Worm (Caenorhabditis elegans) whole organism, L2 larva: ENCODE measurements around the gene yap-1.
A peak's percentile ranks its signal among the peaks of the same experiment; 100 is the strongest.

ENCODE experiments used
- C34F6.9 ChIP-seq: fragments of 150-350 bp; optimal IDR thresholded peaks from 2 replicates; lab custom pipeline; 2014; ENCODE audit warnings: missing biosample characterization, missing genetic modification characterization
- F13H6.1 ChIP-seq: sonication (generic microtip); optimal IDR thresholded peaks from 2 replicates; lab custom pipeline; 2016; ENCODE audit warnings: missing genetic modification characterization, missing compliant biosample characterization
- R02D3.7 ChIP-seq: fragments of 150-350 bp; optimal IDR thresholded peaks from 2 replicates; lab custom pipeline; 2014; ENCODE audit warnings: missing biosample characterization, missing genetic modification characterization
- Y55F3AM.14 ChIP-seq: fragments of 200-800 bp; sonication (Bioruptor generic); optimal IDR thresholded peaks from 2 replicates; lab custom pipeline; 2018; ENCODE audit warnings: mild to moderate bottlenecking, missing genetic modification characterization, missing compliant biosample characterization
- ZK546.5 ChIP-seq: sonication (generic microtip); optimal IDR thresholded peaks from 2 replicates; lab custom pipeline; 2017; ENCODE audit warnings: missing biosample characterization, missing genetic modification characterization
- alr-1 ChIP-seq: fragments of 150-350 bp; optimal IDR thresholded peaks from 2 replicates; lab custom pipeline; 2014; ENCODE audit warnings: missing biosample characterization, missing genetic modification characterization
- aly-2 ChIP-seq: fragments of 150-350 bp; optimal IDR thresholded peaks from 2 replicates; lab custom pipeline; 2014; ENCODE audit warnings: missing biosample characterization, missing genetic modification characterization
- ama-1 ChIP-seq: fragments of 150-350 bp; optimal IDR thresholded peaks from 2 replicates; lab custom pipeline; 2018; ENCODE audit warnings: inconsistent platforms
- blmp-1 ChIP-seq: sonication (generic microtip); optimal IDR thresholded peaks from 2 replicates; lab custom pipeline; 2017; ENCODE audit warnings: missing genetic modification characterization, mild to moderate bottlenecking, missing compliant biosample characterization, antibody characterized with exemption, moderate library complexity; ENCODE audit not compliant: insufficient read depth
- ceh-16 ChIP-seq: fragments of 150-350 bp; optimal IDR thresholded peaks from 2 replicates; lab custom pipeline; 2014; ENCODE audit warnings: missing biosample characterization, missing genetic modification characterization
- ceh-82 ChIP-seq: fragments of 150-350 bp; optimal IDR thresholded peaks from 2 replicates; lab custom pipeline; 2014; ENCODE audit warnings: missing biosample characterization, missing genetic modification characterization
- crh-2 ChIP-seq: sonication (generic microtip); optimal IDR thresholded peaks from 2 replicates; lab custom pipeline; 2017; ENCODE audit warnings: missing biosample characterization, missing genetic modification characterization
- dmd-4 ChIP-seq: sonication (generic microtip); optimal IDR thresholded peaks from 2 replicates; lab custom pipeline; 2017; ENCODE audit warnings: missing biosample characterization, missing genetic modification characterization
- egl-27 ChIP-seq: sonication (generic microtip); optimal IDR thresholded peaks from 3 replicates; lab custom pipeline; 2017; ENCODE audit warnings: missing biosample characterization, missing genetic modification reagents, missing genetic modification characterization
- elt-1 ChIP-seq: fragments of 150-350 bp; optimal IDR thresholded peaks from 2 replicates; lab custom pipeline; 2014; ENCODE audit warnings: missing biosample characterization, missing genetic modification characterization
- elt-3 ChIP-seq: sonication (generic microtip); optimal IDR thresholded peaks from 2 replicates; lab custom pipeline; 2017; ENCODE audit warnings: missing biosample characterization, missing genetic modification characterization
- fos-1 ChIP-seq: fragments of 150-350 bp; optimal IDR thresholded peaks from 2 replicates; lab custom pipeline; 2014; ENCODE audit warnings: missing biosample characterization, missing genetic modification characterization
- gmeb-1 ChIP-seq: fragments of 150-350 bp; optimal IDR thresholded peaks from 2 replicates; lab custom pipeline; 2014; ENCODE audit warnings: missing biosample characterization, missing genetic modification characterization
- lin-11 ChIP-seq: fragments of 150-350 bp; sonication (generic microtip); optimal IDR thresholded peaks from 2 replicates; lab custom pipeline; 2014; ENCODE audit warnings: missing biosample characterization, missing genetic modification characterization, inconsistent platforms, mixed read lengths
- lin-13 ChIP-seq: fragments of 150-350 bp; optimal IDR thresholded peaks from 2 replicates; lab custom pipeline; 2014; ENCODE audit warnings: missing biosample characterization, missing genetic modification reagents, missing genetic modification characterization
- lin-39 ChIP-seq: fragments of 150-350 bp; optimal IDR thresholded peaks from 2 replicates; lab custom pipeline; 2014; ENCODE audit warnings: missing biosample characterization, missing genetic modification reagents, missing genetic modification characterization
- lsy-2 ChIP-seq, 2 experiments: fragments of 150-350 bp in 1 of 2; sonication (generic microtip) in 1 of 2; optimal IDR thresholded peaks; 2 replicates each; lab custom pipeline; 2014 to 2017; ENCODE audit warnings: missing biosample characterization in 2 of 2, missing genetic modification characterization in 2 of 2
- mab-5 ChIP-seq: fragments of 150-350 bp; optimal IDR thresholded peaks from 2 replicates; lab custom pipeline; 2014; ENCODE audit warnings: missing biosample characterization, missing genetic modification characterization
- mbf-1 ChIP-seq: sonication (generic microtip); optimal IDR thresholded peaks from 2 replicates; lab custom pipeline; 2017; ENCODE audit warnings: missing biosample characterization, missing genetic modification characterization
- mdl-1 ChIP-seq, 2 experiments: fragments of 150-350 bp in 1 of 2; sonication (generic microtip) in 1 of 2; optimal IDR thresholded peaks; 2 replicates each; lab custom pipeline; 2017; ENCODE audit warnings: missing biosample characterization in 2 of 2, missing genetic modification characterization in 2 of 2
- nhr-10 ChIP-seq: sonication (generic microtip); optimal IDR thresholded peaks from 2 replicates; lab custom pipeline; 2017; ENCODE audit warnings: missing biosample characterization, missing genetic modification characterization
- nhr-11 ChIP-seq: fragments of 150-350 bp; optimal IDR thresholded peaks from 2 replicates; lab custom pipeline; 2014; ENCODE audit warnings: missing biosample characterization, missing genetic modification characterization
- nhr-12 ChIP-seq: fragments of 150-350 bp; optimal IDR thresholded peaks from 2 replicates; lab custom pipeline; 2014; ENCODE audit warnings: missing biosample characterization, missing genetic modification characterization
- nhr-129 ChIP-seq: fragments of 150-350 bp; optimal IDR thresholded peaks from 2 replicates; lab custom pipeline; 2014; ENCODE audit warnings: missing biosample characterization, missing genetic modification characterization
- nhr-21 ChIP-seq: fragments of 150-350 bp; optimal IDR thresholded peaks from 2 replicates; lab custom pipeline; 2014; ENCODE audit warnings: missing biosample characterization, missing genetic modification characterization
- nhr-23 ChIP-seq: fragments of 150-350 bp; optimal IDR thresholded peaks from 2 replicates; lab custom pipeline; 2014; ENCODE audit warnings: missing biosample characterization, missing genetic modification reagents, missing genetic modification characterization
- nhr-237 ChIP-seq: fragments of 150-350 bp; optimal IDR thresholded peaks from 2 replicates; lab custom pipeline; 2014; ENCODE audit warnings: missing biosample characterization, missing genetic modification characterization
- nhr-25 ChIP-seq: fragments of 150-350 bp; sonication (generic microtip); optimal IDR thresholded peaks from 3 replicates; lab custom pipeline; 2014; ENCODE audit warnings: missing biosample characterization, missing genetic modification characterization
- nhr-6 ChIP-seq: fragments of 150-350 bp; optimal IDR thresholded peaks from 2 replicates; lab custom pipeline; 2014; ENCODE audit warnings: missing biosample characterization, missing genetic modification characterization
- nhr-77 ChIP-seq: fragments of 150-350 bp; optimal IDR thresholded peaks from 2 replicates; lab custom pipeline; 2014; ENCODE audit warnings: missing biosample characterization, missing genetic modification characterization
- peb-1 ChIP-seq: fragments of 150-350 bp; optimal IDR thresholded peaks from 2 replicates; lab custom pipeline; 2014; ENCODE audit warnings: missing biosample characterization, missing genetic modification characterization
- sem-4 ChIP-seq: fragments of 150-350 bp; optimal IDR thresholded peaks from 2 replicates; lab custom pipeline; 2014; ENCODE audit warnings: missing biosample characterization, missing genetic modification reagents, missing genetic modification characterization
- skn-1 ChIP-seq: sonication (generic microtip); optimal IDR thresholded peaks from 2 replicates; lab custom pipeline; 2017; ENCODE audit warnings: missing biosample characterization, missing genetic modification characterization
- sma-3 ChIP-seq: sonication (generic microtip); optimal IDR thresholded peaks from 2 replicates; lab custom pipeline; 2016; ENCODE audit warnings: missing genetic modification reagents, missing genetic modification characterization, missing compliant biosample characterization
- sma-9 ChIP-seq, 2 experiments: fragments of 150-350 bp in 1 of 2; sonication (generic microtip) in 1 of 2; optimal IDR thresholded peaks; 2 replicates each; lab custom pipeline; 2014 to 2016; ENCODE audit warnings: missing genetic modification characterization in 2 of 2, mild to moderate bottlenecking in 1 of 2, missing biosample characterization in 1 of 2, missing compliant biosample characterization in 1 of 2, missing genetic modification reagents in 1 of 2, moderate library complexity in 1 of 2
- snpc-4 ChIP-seq: fragments of 150-350 bp; optimal IDR thresholded peaks from 2 replicates; lab custom pipeline; 2014; ENCODE audit warnings: missing biosample characterization, missing genetic modification characterization
- unc-39 ChIP-seq: fragments of 150-350 bp; optimal IDR thresholded peaks from 2 replicates; lab custom pipeline; 2014; ENCODE audit warnings: missing biosample characterization, missing genetic modification characterization
- unc-55 ChIP-seq: fragments of 150-350 bp; sonication (generic microtip); optimal IDR thresholded peaks from 3 replicates; lab custom pipeline; 2014; ENCODE audit warnings: missing biosample characterization, missing genetic modification reagents, missing genetic modification characterization
- unc-62 ChIP-seq: fragments of 150-350 bp; optimal IDR thresholded peaks from 2 replicates; lab custom pipeline; 2014; ENCODE audit warnings: missing biosample characterization, missing genetic modification reagents, missing genetic modification characterization
- zag-1 ChIP-seq: fragments of 150-350 bp; optimal IDR thresholded peaks from 2 replicates; lab custom pipeline; 2014; ENCODE audit warnings: missing biosample characterization, missing genetic modification characterization
- ztf-1 ChIP-seq: fragments of 200-800 bp; sonication (Bioruptor generic); conservative IDR thresholded peaks from 2 replicates; pipeline ENCODE4 v1.3.6; 2022; ENCODE audit warnings: missing genetic modification characterization, missing compliant biosample characterization
- ztf-11 ChIP-seq: sonication (generic microtip); optimal IDR thresholded peaks from 2 replicates; lab custom pipeline; 2017; ENCODE audit warnings: missing biosample characterization, missing genetic modification characterization
- ztf-4 ChIP-seq: fragments of 150-350 bp; optimal IDR thresholded peaks from 2 replicates; lab custom pipeline; 2014; ENCODE audit warnings: missing biosample characterization, missing genetic modification characterization

The yap-1 gene

ce11 chrX:10678081-10678736 lies 13.5 kb upstream of the yap-1 start:
- TF ChIP-seq nhr-12 (no peak), ceh-16 (tag; lab: Kevin White, UChicago) (no peak), unc-55 (GFP tag; lab: Kevin White, UChicago) (peak; percentile 9), fos-1 (tag; lab: Kevin White, UChicago) (peak; percentile 18), ztf-1 (GFP tag; lab: Robert Waterston, UW) (no peak), snpc-4 (tag; lab: Kevin White, UChicago) (no peak), lsy-2 (tag; optimal IDR thresholded peaks at IDR 0.05; lab: Kevin White, UChicago) (peak in 1 of 2 experiments; percentile 27), zag-1 (tag; lab: Kevin White, UChicago) (peak; percentile 19), ztf-11 (tag; lab: Kevin White, UChicago) (no peak), sem-4 (tag; lab: Kevin White, UChicago) (peak; percentile 12), unc-39 (no peak), ztf-4 (tag; lab: Kevin White, UChicago) (no peak), sma-9 (GFP tag; optimal IDR thresholded peaks at IDR 0.05; lab: Kevin White, UChicago) (peak; percentile 58), sma-9 (tag; optimal IDR thresholded peaks at IDR 0.05; lab: Kevin White, UChicago) (no peak), C34F6.9 (tag; lab: Kevin White, UChicago) (peak; percentile 68), mbf-1 (tag; lab: Kevin White, UChicago) (no peak), nhr-237 (tag; lab: Kevin White, UChicago) (no peak), egl-27 (tag; lab: Kevin White, UChicago) (peak; percentile 40), skn-1 (tag; lab: Kevin White, UChicago) (no peak), R02D3.7 (no peak), blmp-1 (tag; lab: Kevin White, UChicago) (peak; percentile 54), lin-13 (GFP tag; lab: Kevin White, UChicago) (peak; percentile 23), alr-1 (tag; lab: Kevin White, UChicago) (no peak), nhr-77 (tag; lab: Kevin White, UChicago) (no peak), nhr-10 (tag; lab: Kevin White, UChicago) (no peak), nhr-21 (tag; lab: Kevin White, UChicago) (peak; percentile 1), peb-1 (tag; lab: Kevin White, UChicago) (no peak), aly-2 (tag; lab: Kevin White, UChicago) (no peak), unc-62 (no peak), crh-2 (tag; lab: Kevin White, UChicago) (peak; percentile 69), F13H6.1 (tag; lab: Kevin White, UChicago) (peak; percentile 34), ZK546.5 (tag; lab: Kevin White, UChicago) (no peak), ceh-82 (tag; lab: Kevin White, UChicago) (no peak), lin-39 (tag; lab: Kevin White, UChicago) (no peak), nhr-6 (tag; lab: Kevin White, UChicago) (peak; percentile 75), nhr-25 (tag; lab: Kevin White, UChicago) (peak; percentile 68), lin-11 (no peak), elt-1 (tag; lab: Kevin White, UChicago) (no peak), ama-1 (peak; percentile 66), nhr-11 (tag; lab: Kevin White, UChicago) (no peak), nhr-23 (no peak), mab-5 (tag; lab: Kevin White, UChicago) (peak; percentile 49), Y55F3AM.14 (GFP tag; lab: Kevin White, UChicago) (no peak), elt-3 (tag; lab: Kevin White, UChicago) (no peak), dmd-4 (tag; lab: Kevin White, UChicago) (no peak), mdl-1 (tag; optimal IDR thresholded peaks at IDR 0.05; lab: Kevin White, UChicago) (peak in 1 of 2 experiments; percentile 23), sma-3 (GFP tag; lab: Kevin White, UChicago) (peak; percentile 26), gmeb-1 (no peak), nhr-129 (tag; lab: Kevin White, UChicago) (peak; percentile 80)
